Fruit fly (Drosophila melanogaster): ENCODE results near the gene RluA-2.

RluA-2 gene

dm6 chr2L:10514586-10515137, 37.8 kb downstream of the RluA-2 start:
- TF ChIP-seq CG9948 (tag; optimal IDR thresholded peaks at IDR 0.05) (no peak), CG10348 (GFP tag; IDR thresholded peaks at IDR 0.05) (no peak), Pif1A (GFP tag; optimal IDR thresholded peaks at IDR 0.05) (no peak), CG4496 (GFP tag; IDR thresholded peaks at IDR 0.05) (peak; percentile 44; the same call in 1 of the 3 replicates), Ets98B (GFP tag; IDR thresholded peaks at IDR 0.05) (0 out of 2 replicates have a peak, but pooled peaks have one; percentile 11), fd96Ca (GFP tag; IDR thresholded peaks at IDR 0.05) (no peak), rn (GFP tag; IDR thresholded peaks at IDR 0.05) (no peak), EcR (GFP tag; optimal IDR thresholded peaks at IDR 0.05) (peak; percentile 81), Pif1B (GFP tag; optimal IDR thresholded peaks at IDR 0.05) (no peak), CG8301 (tag; optimal IDR thresholded peaks at IDR 0.05) (no peak)

- TF ChIP-seq rn (GFP tag; IDR thresholded peaks at IDR 0.05) = no peak
- TF ChIP-seq Pif1B (GFP tag; optimal IDR thresholded peaks at IDR 0.05) = no peak
- no peak for TF ChIP-seq fd96Ca (GFP tag; IDR thresholded peaks at IDR 0.05)
- TF ChIP-seq CG13204 (GFP tag; optimal IDR thresholded peaks at IDR 0.05) = no peak
- TF ChIP-seq Snoo (tag; optimal IDR thresholded peaks at IDR 0.05) = no peak
- no peak for TF ChIP-seq Ets98B (GFP tag; IDR thresholded peaks at IDR 0.05)
- no peak for TF ChIP-seq CG8301 (tag; optimal IDR thresholded peaks at IDR 0.05)
- no peak for TF ChIP-seq CG10348 (GFP tag; IDR thresholded peaks at IDR 0.05)
- no peak for TF ChIP-seq EcR (GFP tag; optimal IDR thresholded peaks at IDR 0.05)
- no peak for TF ChIP-seq CG34367 (tag; optimal IDR thresholded peaks at IDR 0.05)
- TF ChIP-seq gl (tag; optimal IDR thresholded peaks at IDR 0.05) = no peak
- no peak for TF ChIP-seq Pif1A (GFP tag; optimal IDR thresholded peaks at IDR 0.05)
- TF ChIP-seq CG14655 (GFP tag; optimal IDR thresholded peaks at IDR 0.05) = no peak
- no peak for TF ChIP-seq CG15710 (tag; optimal IDR thresholded peaks at IDR 0.05)
- no peak for TF ChIP-seq CG12605 (GFP tag; IDR thresholded peaks at IDR 0.05)
- TF ChIP-seq CG32121 (GFP tag; IDR thresholded peaks at IDR 0.05) = no peak
- TF ChIP-seq CG17806 (tag; optimal IDR thresholded peaks at IDR 0.05) = no peak
- TF ChIP-seq CG9948 (tag; optimal IDR thresholded peaks at IDR 0.05) = no peak
- no peak for TF ChIP-seq CG4496 (GFP tag; IDR thresholded peaks at IDR 0.05)
These were observed 38.8 kb downstream of the RluA-2 start for dm6 chr2L:10515553-10516174.

- TF ChIP-seq EcR (GFP tag; optimal IDR thresholded peaks at IDR 0.05) = peak; percentile 71
- peak; percentile 14 for TF ChIP-seq Pif1A (GFP tag; optimal IDR thresholded peaks at IDR 0.05)
- peak; percentile 24 for TF ChIP-seq CG13204 (GFP tag; optimal IDR thresholded peaks at IDR 0.05)
- no peak for TF ChIP-seq CG10348 (GFP tag; IDR thresholded peaks at IDR 0.05)
- TF ChIP-seq Ets98B (GFP tag; IDR thresholded peaks at IDR 0.05) = peak; percentile 59; the same call in 1 of the 2 replicates
- peak; percentile 52; the same call in 1 of the 2 replicates for TF ChIP-seq CG32121 (GFP tag; IDR thresholded peaks at IDR 0.05)
- TF ChIP-seq CG8159 (tag; optimal IDR thresholded peaks at IDR 0.05) = no peak
- TF ChIP-seq Snoo (tag; optimal IDR thresholded peaks at IDR 0.05) = no peak
- peak; percentile 46; the same call in 1 of the 3 replicates for TF ChIP-seq fd96Ca (GFP tag; IDR thresholded peaks at IDR 0.05)
- no peak for TF ChIP-seq CG34367 (tag; optimal IDR thresholded peaks at IDR 0.05)
- peak; percentile 54 for TF ChIP-seq Pif1B (GFP tag; optimal IDR thresholded peaks at IDR 0.05)
- TF ChIP-seq gl (tag; optimal IDR thresholded peaks at IDR 0.05) = peak; percentile 27
- TF ChIP-seq D1 (tag; optimal IDR thresholded peaks at IDR 0.05) = no peak
- peak; percentile 14 for TF ChIP-seq CG8301 (tag; optimal IDR thresholded peaks at IDR 0.05)
- peak; percentile 16; the same call in 1 of the 2 replicates for TF ChIP-seq CG12605 (GFP tag; IDR thresholded peaks at IDR 0.05)
- no peak for TF ChIP-seq CG15710 (tag; optimal IDR thresholded peaks at IDR 0.05)
- no peak for TF ChIP-seq CG14655 (GFP tag; optimal IDR thresholded peaks at IDR 0.05)
- 0 out of 2 replicates have a peak, but pooled peaks have one; percentile 5 for TF ChIP-seq rn (GFP tag; IDR thresholded peaks at IDR 0.05)
- no peak for TF ChIP-seq CG9948 (tag; optimal IDR thresholded peaks at IDR 0.05)
- no peak; the same call in 2 of the 3 replicates for TF ChIP-seq CG4496 (GFP tag; IDR thresholded peaks at IDR 0.05)
- no peak for TF ChIP-seq CG17806 (tag; optimal IDR thresholded peaks at IDR 0.05)
These were observed 39.7 kb downstream of the RluA-2 start for dm6 chr2L:10516470-10517048.

dm6 chr2L:10517085-10517484, 40.2 kb downstream of the RluA-2 start, which contains the start of the genes Fatp1 and Lrr47:
Gene Fatp1 (minus strand): TSS chr2L:10517218.
Gene Lrr47 (plus strand): TSS chr2L:10517335.
- TF ChIP-seq CG32121 (GFP tag; IDR thresholded peaks at IDR 0.05) = no peak
- TF ChIP-seq Snoo (tag; optimal IDR thresholded peaks at IDR 0.05) = no peak
- TF ChIP-seq CG15710 (tag; optimal IDR thresholded peaks at IDR 0.05) = no peak
- peak; percentile 9; the same call in 1 of the 2 replicates for TF ChIP-seq CG12605 (GFP tag; IDR thresholded peaks at IDR 0.05)
- no peak for TF ChIP-seq CG9948 (tag; optimal IDR thresholded peaks at IDR 0.05)
- TF ChIP-seq CG4496 (GFP tag; IDR thresholded peaks at IDR 0.05) = no peak; the same call in 2 of the 3 replicates
- TF ChIP-seq CG8159 (tag; optimal IDR thresholded peaks at IDR 0.05) = peak; percentile 8

- TF ChIP-seq fd96Ca (GFP tag; IDR thresholded peaks at IDR 0.05) (peak; percentile 59; the same call in 2 of the 3 replicates), Pif1A (GFP tag; optimal IDR thresholded peaks at IDR 0.05) (peak; percentile 84), Ets98B (GFP tag; IDR thresholded peaks at IDR 0.05) (peak; percentile 83), rn (GFP tag; IDR thresholded peaks at IDR 0.05) (peak; percentile 25; the same call in 1 of the 2 replicates), Pif1B (GFP tag; optimal IDR thresholded peaks at IDR 0.05) (peak; percentile 86), CG14655 (GFP tag; optimal IDR thresholded peaks at IDR 0.05) (peak; percentile 78), CG8159 (tag; optimal IDR thresholded peaks at IDR 0.05) (peak; percentile 89), EcR (GFP tag; optimal IDR thresholded peaks at IDR 0.05) (peak; percentile 25), D1 (tag; optimal IDR thresholded peaks at IDR 0.05) (peak; percentile 72), Snoo (tag; optimal IDR thresholded peaks at IDR 0.05) (peak; percentile 84), CG13204 (GFP tag; optimal IDR thresholded peaks at IDR 0.05) (peak; percentile 38), CG32121 (GFP tag; IDR thresholded peaks at IDR 0.05) (peak; percentile 74), CG4496 (GFP tag; IDR thresholded peaks at IDR 0.05) (peak; percentile 87), CG10348 (GFP tag; IDR thresholded peaks at IDR 0.05) (no peak), gl (tag; optimal IDR thresholded peaks at IDR 0.05) (peak; percentile 77), CG15710 (tag; optimal IDR thresholded peaks at IDR 0.05) (peak; percentile 92), CG9948 (tag; optimal IDR thresholded peaks at IDR 0.05) (peak; percentile 80), CG12605 (GFP tag; IDR thresholded peaks at IDR 0.05) (peak; percentile 69; the same call in 1 of the 2 replicates), CG17806 (tag; optimal IDR thresholded peaks at IDR 0.05) (peak; percentile 88), CG34367 (tag; optimal IDR thresholded peaks at IDR 0.05) (peak; percentile 84), CG8301 (tag; optimal IDR thresholded peaks at IDR 0.05) (peak; percentile 75)
These were observed 42.4 kb downstream of the RluA-2 start for dm6 chr2L:10519225-10519624.
